Fruit fly (Drosophila melanogaster): ENCODE data around the gene CG32572.
A peak's percentile ranks its signal among the peaks of the same experiment; 100 is the strongest.

The CG32572 gene

dm6 chrX:16750712-16751578 is 30.0 kb downstream of the CG32572 start (continued):
- TF ChIP-seq YL-1 (GFP tag; optimal IDR thresholded peaks at IDR 0.05) = peak; percentile 4
- TF ChIP-seq ac (GFP tag; optimal IDR thresholded peaks at IDR 0.05) = peak; percentile 49
- TF ChIP-seq CG6175 (GFP tag; IDR thresholded peaks at IDR 0.05) = no peak
- TF ChIP-seq Spps (tag; optimal IDR thresholded peaks at IDR 0.05) = peak; percentile 63
- TF ChIP-seq Fer2 (tag; optimal IDR thresholded peaks at IDR 0.05) = peak; percentile 41
- TF ChIP-seq CG6683 (GFP tag; optimal IDR thresholded peaks at IDR 0.05) = peak; percentile 35
- TF ChIP-seq tio (GFP tag; optimal IDR thresholded peaks at IDR 0.05) = peak; percentile 49
- TF ChIP-seq CG34422 (GFP tag; IDR thresholded peaks at IDR 0.05) = no peak
- peak; percentile 64 for TF ChIP-seq CG10209 (GFP tag; optimal IDR thresholded peaks at IDR 0.05)
- peak; percentile 66 for TF ChIP-seq CG30403 (GFP tag; optimal IDR thresholded peaks at IDR 0.05)
- TF ChIP-seq HLHmδ (GFP tag; optimal IDR thresholded peaks at IDR 0.05) = no peak
- no peak for TF ChIP-seq Atf3 (GFP tag; optimal IDR thresholded peaks at IDR 0.05)
- no peak for TF ChIP-seq ash1 (GFP tag; optimal IDR thresholded peaks at IDR 0.05)
- TF ChIP-seq Bdp1 (GFP tag; optimal IDR thresholded peaks at IDR 0.05) = peak; percentile 30
- peak; percentile 97 for TF ChIP-seq nom (GFP tag; optimal IDR thresholded peaks at IDR 0.05)
- TF ChIP-seq odd (GFP tag; optimal IDR thresholded peaks at IDR 0.05) = peak; percentile 82
- peak; percentile 78 for TF ChIP-seq dmrt11E (tag; optimal IDR thresholded peaks at IDR 0.05)
- TF ChIP-seq bcd (GFP tag; optimal IDR thresholded peaks at IDR 0.05) = peak; percentile 54
- TF ChIP-seq wor (GFP tag; IDR thresholded peaks at IDR 0.05) = peak; percentile 26; the same call in 1 of the 2 replicates
- TF ChIP-seq sd (tag; optimal IDR thresholded peaks at IDR 0.05) = peak; percentile 45
- TF ChIP-seq CG1233 (GFP tag; optimal IDR thresholded peaks at IDR 0.05) = peak; percentile 63
- TF ChIP-seq Drgx (GFP tag; IDR thresholded peaks at IDR 0.05) = peak; percentile 86
- no peak for TF ChIP-seq CG15073 (GFP tag; optimal IDR thresholded peaks at IDR 0.05)
- no peak for TF ChIP-seq wdn (GFP tag; IDR thresholded peaks at IDR 0.05)
- no peak for TF ChIP-seq dan (GFP tag; IDR thresholded peaks at IDR 0.05)
- TF ChIP-seq lmd (GFP tag; IDR thresholded peaks at IDR 0.05) = peak; percentile 60
- TF ChIP-seq ham (GFP tag; IDR thresholded peaks at IDR 0.05) = no peak
- no peak for TF ChIP-seq ftz-f1 (GFP tag; optimal IDR thresholded peaks at IDR 0.05)
- TF ChIP-seq hbn (GFP tag; IDR thresholded peaks at IDR 0.05; ENCODE audit: partially characterized antibody) = no peak
- peak; percentile 53 for TF ChIP-seq CG34376 (GFP tag; optimal IDR thresholded peaks at IDR 0.05)
- peak; percentile 39 for TF ChIP-seq CG10366 (GFP tag; IDR thresholded peaks at IDR 0.05)
- no peak for TF ChIP-seq CG8478 (optimal IDR thresholded peaks at IDR 0.05)
- TF ChIP-seq jigr1 (GFP tag; IDR thresholded peaks at IDR 0.05) = no peak
- peak; percentile 80 for TF ChIP-seq cg (GFP tag; optimal IDR thresholded peaks at IDR 0.05)
- no peak for TF ChIP-seq CG5953 (GFP tag; IDR thresholded peaks at IDR 0.05)
- TF ChIP-seq CG17361 (GFP tag; IDR thresholded peaks at IDR 0.05) = peak; percentile 79
- TF ChIP-seq lbe (GFP tag; optimal IDR thresholded peaks at IDR 0.05) = peak; percentile 67
- no peak for TF ChIP-seq CG6272 (GFP tag; IDR thresholded peaks at IDR 0.05)
- TF ChIP-seq CG17612 (GFP tag; IDR thresholded peaks at IDR 0.05) = no peak
- TF ChIP-seq CG2875 (GFP tag; optimal IDR thresholded peaks at IDR 0.05) = peak; percentile 44
- no peak for TF ChIP-seq cad (GFP tag; optimal IDR thresholded peaks at IDR 0.05)
- TF ChIP-seq CG13296 (GFP tag; optimal IDR thresholded peaks at IDR 0.05) = peak; percentile 82
- no peak for TF ChIP-seq zen2 (GFP tag; IDR thresholded peaks at IDR 0.05; ENCODE audit: partially characterized antibody)
- peak; percentile 77 for TF ChIP-seq CG14710 (tag; optimal IDR thresholded peaks at IDR 0.05)
- peak; percentile 5 for TF ChIP-seq CG12744 (GFP tag; optimal IDR thresholded peaks at IDR 0.05)
- TF ChIP-seq vfl (GFP tag; optimal IDR thresholded peaks at IDR 0.05) = no peak
- TF ChIP-seq org-1 (GFP tag; optimal IDR thresholded peaks at IDR 0.05) = peak; percentile 59
- TF ChIP-seq tin (GFP tag; optimal IDR thresholded peaks at IDR 0.05) = peak; percentile 59
- TF ChIP-seq CG3163 (GFP tag; optimal IDR thresholded peaks at IDR 0.05) = no peak
- peak; percentile 2 for TF ChIP-seq CG7987 (GFP tag; optimal IDR thresholded peaks at IDR 0.05)
